Worm (Caenorhabditis elegans) whole organism, early embryonic: ENCODE data around the gene C32H11.3.

Experiments
- B0310.2 ChIP-seq: sonication (generic microtip); optimal IDR thresholded peaks from 2 replicates; lab custom pipeline; 2016; ENCODE audit warnings: mild to moderate bottlenecking, missing genetic modification characterization, missing compliant biosample characterization
- ama-1 ChIP-seq: fragments of 150-350 bp; optimal IDR thresholded peaks from 2 replicates; lab custom pipeline; 2014
- ceh-13 ChIP-seq: fragments of 200-800 bp; sonication (Bioruptor generic); optimal IDR thresholded peaks from 2 replicates; lab custom pipeline; 2018; ENCODE audit warnings: mild to moderate bottlenecking, missing genetic modification characterization, missing compliant biosample characterization
- ceh-36 ChIP-seq: sonication (generic microtip); optimal IDR thresholded peaks from 2 replicates; lab custom pipeline; 2016; ENCODE audit warnings: missing genetic modification characterization, inconsistent platforms, missing compliant biosample characterization
- ets-7 ChIP-seq: sonication (generic microtip); optimal IDR thresholded peaks from 2 replicates; lab custom pipeline; 2016; ENCODE audit warnings: missing genotype, missing genetic modification characterization, missing compliant biosample characterization
- flt-1 ChIP-seq: fragments of 200-800 bp; sonication (Bioruptor generic); IDR thresholded peaks from 2 replicates; pipeline ENCODE4 v1.3.6; 2022; ENCODE audit warnings: missing genetic modification characterization, missing compliant biosample characterization
- hmbx-1 ChIP-seq: sonication (generic microtip); optimal IDR thresholded peaks from 2 replicates; lab custom pipeline; 2016; ENCODE audit warnings: mild to moderate bottlenecking, missing genetic modification characterization, missing compliant biosample characterization
- hmg-4 ChIP-seq: fragments of 200-800 bp; sonication (Bioruptor generic); optimal IDR thresholded peaks from 2 replicates; lab custom pipeline; 2018; ENCODE audit warnings: mild to moderate bottlenecking, missing genetic modification characterization, missing compliant biosample characterization
- hnd-1 ChIP-seq: sonication (generic microtip); optimal IDR thresholded peaks from 2 replicates; lab custom pipeline; 2016; ENCODE audit warnings: missing genetic modification characterization, missing compliant biosample characterization
- sea-1 ChIP-seq: fragments of 200-800 bp; sonication (Bioruptor generic); conservative IDR thresholded peaks from 2 replicates; pipeline ENCODE4 v1.3.6; 2022; ENCODE audit warnings: missing genetic modification characterization, missing compliant biosample characterization
- tbx-11 ChIP-seq: fragments of 200-800 bp; sonication (Bioruptor generic); IDR thresholded peaks from 2 replicates; pipeline ENCODE4 v1.3.6; 2022; ENCODE audit warnings: missing genetic modification characterization, missing compliant biosample characterization
- tbx-37 ChIP-seq: fragments of 200-800 bp; sonication (Bioruptor generic); conservative IDR thresholded peaks from 2 replicates; pipeline ENCODE4 v1.3.6; 2022; ENCODE audit warnings: missing genetic modification reagents, missing genetic modification characterization, missing compliant biosample characterization
- tra-4 ChIP-seq: sonication (generic microtip); optimal IDR thresholded peaks from 2 replicates; lab custom pipeline; 2017; ENCODE audit warnings: missing genetic modification characterization, missing compliant biosample characterization

DNA sequence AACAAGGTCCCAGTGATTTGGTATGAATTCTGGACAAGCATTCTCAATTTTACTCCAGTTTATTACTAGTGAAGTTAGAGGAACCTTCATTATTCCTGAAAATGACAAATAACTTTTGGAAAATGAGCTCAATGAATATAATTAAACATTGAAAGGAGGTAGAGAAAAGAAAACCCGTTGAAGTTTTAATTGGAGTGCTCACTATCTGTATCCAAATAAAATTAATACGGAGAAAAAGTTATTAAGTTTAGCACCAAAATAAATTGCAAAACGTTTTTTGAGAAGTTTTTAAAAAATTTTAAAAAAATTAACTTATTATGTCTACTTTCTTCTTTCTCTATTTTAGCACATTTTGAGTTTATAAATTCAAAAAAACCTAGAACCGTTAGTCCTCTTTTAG lies 28.1 kb downstream of the C32H11.3 start, which contains the start of gene F55G11.1:
- no peak for TF ChIP-seq tra-4 (tag; lab: Kevin White, UChicago)
- no peak for TF ChIP-seq ama-1 (lab: Kevin White, UChicago)
- no peak for TF ChIP-seq B0310.2 (tag; lab: Kevin White, UChicago)
- TF ChIP-seq flt-1 (GFP tag; lab: Robert Waterston, UW) = no peak
- no peak for TF ChIP-seq tbx-37 (GFP tag; lab: Robert Waterston, UW)
- no peak for TF ChIP-seq hnd-1 (tag; lab: Kevin White, UChicago)
- no peak for TF ChIP-seq sea-1
- TF ChIP-seq ceh-36 = no peak
- TF ChIP-seq ceh-13 (GFP tag; lab: Kevin White, UChicago) = no peak
- TF ChIP-seq tbx-11 (GFP tag; lab: Robert Waterston, UW) = no peak
- no peak for TF ChIP-seq ets-7 (tag; lab: Kevin White, UChicago)
- no peak for TF ChIP-seq hmg-4 (GFP tag; lab: Kevin White, UChicago)
- TF ChIP-seq hmbx-1 (tag; lab: Kevin White, UChicago) = no peak
